Fruit fly (Drosophila melanogaster): Measurements from ENCODE around the gene BI-1.

- TF ChIP-seq br (optimal IDR thresholded peaks at IDR 0.05) = no peak
- TF ChIP-seq lmd (GFP tag; IDR thresholded peaks at IDR 0.05) = peak; percentile 44; the same call in 1 of the 2 replicates
- TF ChIP-seq Abd-B (GFP tag; optimal IDR thresholded peaks at IDR 0.05) = peak; percentile 26
- TF ChIP-seq CG10543 (GFP tag; optimal IDR thresholded peaks at IDR 0.05) = peak; percentile 28
- peak; percentile 48; the same call in 1 of the 2 replicates for TF ChIP-seq Adf1 (GFP tag; IDR thresholded peaks at IDR 0.05)
- peak; percentile 29 for TF ChIP-seq vfl (GFP tag; optimal IDR thresholded peaks at IDR 0.05)
- peak; percentile 30; the same call in 1 of the 2 replicates for TF ChIP-seq CG14667 (GFP tag; IDR thresholded peaks at IDR 0.05)
- peak; percentile 66 for TF ChIP-seq dmrt11E (tag; optimal IDR thresholded peaks at IDR 0.05)
- peak; percentile 16 for TF ChIP-seq Elba2 (GFP tag; optimal IDR thresholded peaks at IDR 0.05)
Measured at dm6 chr3L:8315141-8315816, 6.5 kb upstream of the BI-1 start, which contains the start of gene Cpsf6.
